Worm (Caenorhabditis elegans) whole organism, early embryonic: ENCODE measurements around the gene dpy-8.

Experiments
- B0310.2 ChIP-seq: sonication (generic microtip); optimal IDR thresholded peaks from 2 replicates; lab custom pipeline; 2016; ENCODE audit warnings: mild to moderate bottlenecking, missing genetic modification characterization, missing compliant biosample characterization
- F13C5.2 ChIP-seq: sonication (generic microtip); optimal IDR thresholded peaks from 2 replicates; lab custom pipeline; 2017; ENCODE audit warnings: mild to moderate bottlenecking, missing genetic modification characterization, inconsistent platforms, missing compliant biosample characterization
- aly-1 ChIP-seq: sonication (generic microtip); optimal IDR thresholded peaks from 2 replicates; lab custom pipeline; 2016; ENCODE audit warnings: missing genetic modification characterization, missing compliant biosample characterization
- ama-1 ChIP-seq: fragments of 150-350 bp; optimal IDR thresholded peaks from 2 replicates; lab custom pipeline; 2014
- ceh-13 ChIP-seq: fragments of 200-800 bp; sonication (Bioruptor generic); optimal IDR thresholded peaks from 2 replicates; lab custom pipeline; 2018; ENCODE audit warnings: mild to moderate bottlenecking, missing genetic modification characterization, missing compliant biosample characterization
- ceh-36 ChIP-seq: sonication (generic microtip); optimal IDR thresholded peaks from 2 replicates; lab custom pipeline; 2016; ENCODE audit warnings: missing genetic modification characterization, inconsistent platforms, missing compliant biosample characterization
- ets-7 ChIP-seq: sonication (generic microtip); optimal IDR thresholded peaks from 2 replicates; lab custom pipeline; 2016; ENCODE audit warnings: missing genotype, missing genetic modification characterization, missing compliant biosample characterization
- flt-1 ChIP-seq: fragments of 200-800 bp; sonication (Bioruptor generic); IDR thresholded peaks from 2 replicates; pipeline ENCODE4 v1.3.6; 2022; ENCODE audit warnings: missing genetic modification characterization, missing compliant biosample characterization
- hmbx-1 ChIP-seq: sonication (generic microtip); optimal IDR thresholded peaks from 2 replicates; lab custom pipeline; 2016; ENCODE audit warnings: mild to moderate bottlenecking, missing genetic modification characterization, missing compliant biosample characterization
- hmg-4 ChIP-seq: fragments of 200-800 bp; sonication (Bioruptor generic); optimal IDR thresholded peaks from 2 replicates; lab custom pipeline; 2018; ENCODE audit warnings: mild to moderate bottlenecking, missing genetic modification characterization, missing compliant biosample characterization
- hnd-1 ChIP-seq: sonication (generic microtip); optimal IDR thresholded peaks from 2 replicates; lab custom pipeline; 2016; ENCODE audit warnings: missing genetic modification characterization, missing compliant biosample characterization
- pes-1 ChIP-seq: fragments of 200-800 bp; sonication (Bioruptor generic); IDR thresholded peaks from 2 replicates; pipeline ENCODE4 v1.3.6; 2022; ENCODE audit warnings: missing genetic modification reagents, missing genetic modification characterization, missing compliant biosample characterization
- scrt-1 ChIP-seq: fragments of 200-800 bp; sonication (Bioruptor generic); IDR thresholded peaks from 2 replicates; pipeline ENCODE4 v1.3.6; 2022; ENCODE audit warnings: missing genetic modification characterization, missing compliant biosample characterization
- sea-1 ChIP-seq: fragments of 200-800 bp; sonication (Bioruptor generic); conservative IDR thresholded peaks from 2 replicates; pipeline ENCODE4 v1.3.6; 2022; ENCODE audit warnings: missing genetic modification characterization, missing compliant biosample characterization
- tbx-11 ChIP-seq: fragments of 200-800 bp; sonication (Bioruptor generic); IDR thresholded peaks from 2 replicates; pipeline ENCODE4 v1.3.6; 2022; ENCODE audit warnings: missing genetic modification characterization, missing compliant biosample characterization
- tbx-37 ChIP-seq: fragments of 200-800 bp; sonication (Bioruptor generic); conservative IDR thresholded peaks from 2 replicates; pipeline ENCODE4 v1.3.6; 2022; ENCODE audit warnings: missing genetic modification reagents, missing genetic modification characterization, missing compliant biosample characterization
- tra-4 ChIP-seq: sonication (generic microtip); optimal IDR thresholded peaks from 2 replicates; lab custom pipeline; 2017; ENCODE audit warnings: missing genetic modification characterization, missing compliant biosample characterization

dpy-8 gene

ce11 chrX:5164054-5164453 is 13.8 kb upstream of the dpy-8 start:
- TF ChIP-seq scrt-1 (GFP tag; lab: Robert Waterston, UW) (no peak), sea-1 (GFP tag; lab: Robert Waterston, UW) (no peak), pes-1 (GFP tag; lab: Robert Waterston, UW) (no peak), tbx-11 (GFP tag; lab: Robert Waterston, UW) (no peak), ceh-13 (GFP tag; lab: Kevin White, UChicago) (no peak), tbx-37 (GFP tag; lab: Robert Waterston, UW) (no peak), tra-4 (no peak), ceh-36 (tag; lab: Kevin White, UChicago) (no peak), flt-1 (no peak), ama-1 (lab: Kevin White, UChicago) (no peak), ets-7 (tag; lab: Kevin White, UChicago) (no peak), hnd-1 (tag; lab: Kevin White, UChicago) (no peak), F13C5.2 (tag; lab: Kevin White, UChicago) (no peak), aly-1 (tag; lab: Kevin White, UChicago) (no peak), hmg-4 (GFP tag; lab: Kevin White, UChicago) (no peak), B0310.2 (tag; lab: Kevin White, UChicago) (no peak)

ce11 chrX:5162755-5163154 is 12.5 kb upstream of the dpy-8 start, which contains the start of gene EGAP5.1:
Gene EGAP5.1 (plus strand): TSS chrX:5163055.
- TF ChIP-seq tbx-37 (GFP tag; lab: Robert Waterston, UW) (no peak), ceh-36 (tag; lab: Kevin White, UChicago) (no peak), sea-1 (GFP tag; lab: Robert Waterston, UW) (no peak)

ce11 chrX:5159645-5160044 is 9.4 kb upstream of the dpy-8 start, which contains the start of gene C31H2.4:
Gene C31H2.4 (minus strand): TSS chrX:5159663.
- TF ChIP-seq hnd-1 (tag; lab: Kevin White, UChicago) (no peak), tra-4 (no peak), tbx-11 (GFP tag; lab: Robert Waterston, UW) (no peak), hmbx-1 (tag; lab: Kevin White, UChicago) (no peak), aly-1 (tag; lab: Kevin White, UChicago) (no peak), scrt-1 (GFP tag; lab: Robert Waterston, UW) (no peak)

ce11 chrX:5154278-5154677 is 4.0 kb upstream of the dpy-8 start, which contains the start of gene C31H2.3:
Gene C31H2.3 (minus strand): TSS chrX:5154378.
- no peak for TF ChIP-seq F13C5.2 (tag; lab: Kevin White, UChicago)
- TF ChIP-seq aly-1 (tag; lab: Kevin White, UChicago), result no peak
- no peak for TF ChIP-seq sea-1 (GFP tag; lab: Robert Waterston, UW)
- TF ChIP-seq ceh-13 (GFP tag; lab: Kevin White, UChicago), result no peak
- TF ChIP-seq hmg-4 (GFP tag; lab: Kevin White, UChicago), result no peak

- no peak for TF ChIP-seq scrt-1 (GFP tag; lab: Robert Waterston, UW)
- no peak for TF ChIP-seq flt-1
- no peak for TF ChIP-seq pes-1 (GFP tag; lab: Robert Waterston, UW)
- no peak for TF ChIP-seq aly-1 (tag; lab: Kevin White, UChicago)
- TF ChIP-seq ama-1 (lab: Kevin White, UChicago), result no peak
- TF ChIP-seq ceh-36 (tag; lab: Kevin White, UChicago), result no peak
- no peak for TF ChIP-seq tra-4
- no peak for TF ChIP-seq ceh-13 (GFP tag; lab: Kevin White, UChicago)
- no peak for TF ChIP-seq hmg-4 (GFP tag; lab: Kevin White, UChicago)
- TF ChIP-seq tbx-11 (GFP tag; lab: Robert Waterston, UW), result no peak
These were observed 2.7 kb upstream of the dpy-8 start for ce11 chrX:5152931-5153330.

- TF ChIP-seq tbx-37 (GFP tag; lab: Robert Waterston, UW), result no peak
- no peak for TF ChIP-seq ets-7 (tag; lab: Kevin White, UChicago)
These were observed 1.6 kb upstream of the dpy-8 start for ce11 chrX:5151866-5152265.

ce11 chrX:5151403-5151802 is 1.1 kb upstream of the dpy-8 start:
- TF ChIP-seq tbx-37 (GFP tag; lab: Robert Waterston, UW) (no peak), F13C5.2 (tag; lab: Kevin White, UChicago) (no peak), ceh-36 (tag; lab: Kevin White, UChicago) (no peak), ama-1 (lab: Kevin White, UChicago) (no peak), B0310.2 (tag; lab: Kevin White, UChicago) (no peak), pes-1 (GFP tag; lab: Robert Waterston, UW) (no peak), hmg-4 (GFP tag; lab: Kevin White, UChicago) (no peak), hmbx-1 (tag; lab: Kevin White, UChicago) (no peak), tbx-11 (GFP tag; lab: Robert Waterston, UW) (no peak), scrt-1 (GFP tag; lab: Robert Waterston, UW) (no peak), tra-4 (no peak), sea-1 (GFP tag; lab: Robert Waterston, UW) (no peak)

ce11 chrX:5147918-5148317 is 2.4 kb downstream of the dpy-8 start, which contains the start of gene C31H2.14:
Gene C31H2.14 (plus strand): TSS chrX:5148218.
- no peak for TF ChIP-seq scrt-1 (GFP tag; lab: Robert Waterston, UW)

ce11 chrX:5142403-5142802 is 7.9 kb downstream of the dpy-8 start:
- no peak for TF ChIP-seq ceh-13 (GFP tag; lab: Kevin White, UChicago)
- no peak for TF ChIP-seq F13C5.2 (tag; lab: Kevin White, UChicago)
- TF ChIP-seq hmg-4 (GFP tag; lab: Kevin White, UChicago), result no peak
